Worm (Caenorhabditis elegans) whole organism, L2 larva: ENCODE measurements around the gene cbd-1.
A peak's percentile ranks its signal among the peaks of the same experiment; 100 is the strongest.

Experiments
- C34F6.9 ChIP-seq: fragments of 150-350 bp; optimal IDR thresholded peaks from 2 replicates; lab custom pipeline; 2014; ENCODE audit warnings: missing biosample characterization, missing genetic modification characterization
- F13H6.1 ChIP-seq: sonication (generic microtip); optimal IDR thresholded peaks from 2 replicates; lab custom pipeline; 2016; ENCODE audit warnings: missing genetic modification characterization, missing compliant biosample characterization
- R02D3.7 ChIP-seq: fragments of 150-350 bp; optimal IDR thresholded peaks from 2 replicates; lab custom pipeline; 2014; ENCODE audit warnings: missing biosample characterization, missing genetic modification characterization
- alr-1 ChIP-seq: fragments of 150-350 bp; optimal IDR thresholded peaks from 2 replicates; lab custom pipeline; 2014; ENCODE audit warnings: missing biosample characterization, missing genetic modification characterization
- aly-2 ChIP-seq: fragments of 150-350 bp; optimal IDR thresholded peaks from 2 replicates; lab custom pipeline; 2014; ENCODE audit warnings: missing biosample characterization, missing genetic modification characterization
- ama-1 ChIP-seq: fragments of 150-350 bp; optimal IDR thresholded peaks from 2 replicates; lab custom pipeline; 2018; ENCODE audit warnings: inconsistent platforms
- blmp-1 ChIP-seq: sonication (generic microtip); optimal IDR thresholded peaks from 2 replicates; lab custom pipeline; 2017; ENCODE audit warnings: missing genetic modification characterization, mild to moderate bottlenecking, missing compliant biosample characterization, antibody characterized with exemption, moderate library complexity; ENCODE audit not compliant: insufficient read depth
- ceh-16 ChIP-seq: fragments of 150-350 bp; optimal IDR thresholded peaks from 2 replicates; lab custom pipeline; 2014; ENCODE audit warnings: missing biosample characterization, missing genetic modification characterization
- ceh-82 ChIP-seq: fragments of 150-350 bp; optimal IDR thresholded peaks from 2 replicates; lab custom pipeline; 2014; ENCODE audit warnings: missing biosample characterization, missing genetic modification characterization
- crh-2 ChIP-seq: sonication (generic microtip); optimal IDR thresholded peaks from 2 replicates; lab custom pipeline; 2017; ENCODE audit warnings: missing biosample characterization, missing genetic modification characterization
- dmd-4 ChIP-seq: sonication (generic microtip); optimal IDR thresholded peaks from 2 replicates; lab custom pipeline; 2017; ENCODE audit warnings: missing biosample characterization, missing genetic modification characterization
- egl-27 ChIP-seq: sonication (generic microtip); optimal IDR thresholded peaks from 3 replicates; lab custom pipeline; 2017; ENCODE audit warnings: missing biosample characterization, missing genetic modification reagents, missing genetic modification characterization
- elt-1 ChIP-seq: fragments of 150-350 bp; optimal IDR thresholded peaks from 2 replicates; lab custom pipeline; 2014; ENCODE audit warnings: missing biosample characterization, missing genetic modification characterization
- elt-3 ChIP-seq: sonication (generic microtip); optimal IDR thresholded peaks from 2 replicates; lab custom pipeline; 2017; ENCODE audit warnings: missing biosample characterization, missing genetic modification characterization
- fos-1 ChIP-seq: fragments of 150-350 bp; optimal IDR thresholded peaks from 2 replicates; lab custom pipeline; 2014; ENCODE audit warnings: missing biosample characterization, missing genetic modification characterization
- lin-39 ChIP-seq: fragments of 150-350 bp; optimal IDR thresholded peaks from 2 replicates; lab custom pipeline; 2014; ENCODE audit warnings: missing biosample characterization, missing genetic modification reagents, missing genetic modification characterization
- lsy-2 ChIP-seq, 2 experiments: fragments of 150-350 bp in 1 of 2; sonication (generic microtip) in 1 of 2; optimal IDR thresholded peaks; 2 replicates each; lab custom pipeline; 2014 to 2017; ENCODE audit warnings: missing biosample characterization in 2 of 2, missing genetic modification characterization in 2 of 2
- mab-5 ChIP-seq: fragments of 150-350 bp; optimal IDR thresholded peaks from 2 replicates; lab custom pipeline; 2014; ENCODE audit warnings: missing biosample characterization, missing genetic modification characterization
- mdl-1 ChIP-seq, 2 experiments: fragments of 150-350 bp in 1 of 2; sonication (generic microtip) in 1 of 2; optimal IDR thresholded peaks; 2 replicates each; lab custom pipeline; 2017; ENCODE audit warnings: missing biosample characterization in 2 of 2, missing genetic modification characterization in 2 of 2
- nhr-10 ChIP-seq: sonication (generic microtip); optimal IDR thresholded peaks from 2 replicates; lab custom pipeline; 2017; ENCODE audit warnings: missing biosample characterization, missing genetic modification characterization
- nhr-11 ChIP-seq: fragments of 150-350 bp; optimal IDR thresholded peaks from 2 replicates; lab custom pipeline; 2014; ENCODE audit warnings: missing biosample characterization, missing genetic modification characterization
- nhr-12 ChIP-seq: fragments of 150-350 bp; optimal IDR thresholded peaks from 2 replicates; lab custom pipeline; 2014; ENCODE audit warnings: missing biosample characterization, missing genetic modification characterization
- nhr-129 ChIP-seq: fragments of 150-350 bp; optimal IDR thresholded peaks from 2 replicates; lab custom pipeline; 2014; ENCODE audit warnings: missing biosample characterization, missing genetic modification characterization
- nhr-23 ChIP-seq: fragments of 150-350 bp; optimal IDR thresholded peaks from 2 replicates; lab custom pipeline; 2014; ENCODE audit warnings: missing biosample characterization, missing genetic modification reagents, missing genetic modification characterization
- peb-1 ChIP-seq: fragments of 150-350 bp; optimal IDR thresholded peaks from 2 replicates; lab custom pipeline; 2014; ENCODE audit warnings: missing biosample characterization, missing genetic modification characterization
- sem-4 ChIP-seq: fragments of 150-350 bp; optimal IDR thresholded peaks from 2 replicates; lab custom pipeline; 2014; ENCODE audit warnings: missing biosample characterization, missing genetic modification reagents, missing genetic modification characterization
- skn-1 ChIP-seq: sonication (generic microtip); optimal IDR thresholded peaks from 2 replicates; lab custom pipeline; 2017; ENCODE audit warnings: missing biosample characterization, missing genetic modification characterization
- sma-9 ChIP-seq, 2 experiments: fragments of 150-350 bp in 1 of 2; sonication (generic microtip) in 1 of 2; optimal IDR thresholded peaks; 2 replicates each; lab custom pipeline; 2014 to 2016; ENCODE audit warnings: missing genetic modification characterization in 2 of 2, mild to moderate bottlenecking in 1 of 2, missing biosample characterization in 1 of 2, missing compliant biosample characterization in 1 of 2, missing genetic modification reagents in 1 of 2, moderate library complexity in 1 of 2
- snpc-4 ChIP-seq: fragments of 150-350 bp; optimal IDR thresholded peaks from 2 replicates; lab custom pipeline; 2014; ENCODE audit warnings: missing biosample characterization, missing genetic modification characterization
- unc-39 ChIP-seq: fragments of 150-350 bp; optimal IDR thresholded peaks from 2 replicates; lab custom pipeline; 2014; ENCODE audit warnings: missing biosample characterization, missing genetic modification characterization
- unc-55 ChIP-seq: fragments of 150-350 bp; sonication (generic microtip); optimal IDR thresholded peaks from 3 replicates; lab custom pipeline; 2014; ENCODE audit warnings: missing biosample characterization, missing genetic modification reagents, missing genetic modification characterization
- unc-62 ChIP-seq: fragments of 150-350 bp; optimal IDR thresholded peaks from 2 replicates; lab custom pipeline; 2014; ENCODE audit warnings: missing biosample characterization, missing genetic modification reagents, missing genetic modification characterization
- ztf-1 ChIP-seq: fragments of 200-800 bp; sonication (Bioruptor generic); conservative IDR thresholded peaks from 2 replicates; pipeline ENCODE4 v1.3.6; 2022; ENCODE audit warnings: missing genetic modification characterization, missing compliant biosample characterization
- ztf-11 ChIP-seq: sonication (generic microtip); optimal IDR thresholded peaks from 2 replicates; lab custom pipeline; 2017; ENCODE audit warnings: missing biosample characterization, missing genetic modification characterization

cbd-1 gene

DNA sequence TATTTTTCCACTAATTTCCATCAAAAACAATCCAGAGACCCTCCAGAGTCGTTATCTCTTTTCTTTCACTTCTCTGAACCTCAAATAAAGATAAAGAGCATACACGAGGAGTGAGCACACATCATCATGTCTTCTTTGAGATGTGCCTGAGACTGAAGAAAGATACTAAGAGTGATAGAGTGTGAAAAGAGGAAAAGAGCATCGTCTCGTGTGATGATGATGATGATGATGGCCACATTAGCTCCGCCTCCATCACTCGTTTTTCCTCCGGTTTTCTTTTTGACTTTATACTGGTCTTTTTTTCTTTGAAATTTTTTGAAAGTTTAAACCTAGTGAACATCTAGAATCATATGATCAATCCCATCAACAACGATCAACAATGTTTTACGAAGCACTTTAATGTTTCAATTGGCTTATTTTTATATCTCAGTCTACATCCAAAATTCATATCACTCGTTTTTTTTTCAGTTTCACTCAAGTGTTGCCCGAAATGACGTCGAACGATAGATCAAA, 18.8 kb upstream of the cbd-1 start, which contains the start of gene T01G1.2 (continued):
- no peak for TF ChIP-seq R02D3.7 (tag; lab: Kevin White, UChicago)
- no peak for TF ChIP-seq snpc-4 (tag; lab: Kevin White, UChicago)
- TF ChIP-seq alr-1 (tag; lab: Kevin White, UChicago): no peak
- TF ChIP-seq nhr-11: no peak
- no peak for TF ChIP-seq fos-1
- TF ChIP-seq nhr-23: no peak
- TF ChIP-seq dmd-4: no peak
- peak; percentile 24 for TF ChIP-seq sma-9 (GFP tag; optimal IDR thresholded peaks at IDR 0.05; lab: Kevin White, UChicago)
- no peak for TF ChIP-seq sma-9 (tag; optimal IDR thresholded peaks at IDR 0.05; lab: Kevin White, UChicago)

- no peak for TF ChIP-seq snpc-4 (tag; lab: Kevin White, UChicago)
- TF ChIP-seq aly-2: no peak
- no peak for TF ChIP-seq unc-62 (GFP tag; lab: Kevin White, UChicago)
- no peak for TF ChIP-seq nhr-23
- TF ChIP-seq lin-39 (tag; lab: Kevin White, UChicago): no peak
- no peak for TF ChIP-seq elt-3 (tag; lab: Kevin White, UChicago)
- TF ChIP-seq sem-4 (tag; lab: Kevin White, UChicago): no peak
- TF ChIP-seq elt-1 (tag; lab: Kevin White, UChicago): no peak
- TF ChIP-seq nhr-12 (tag; lab: Kevin White, UChicago): no peak
- TF ChIP-seq alr-1 (tag; lab: Kevin White, UChicago): no peak
- TF ChIP-seq ceh-82 (tag; lab: Kevin White, UChicago): no peak
- TF ChIP-seq dmd-4: no peak
Measured at ce11 chrIV:11359769-11360168, 13.0 kb upstream of the cbd-1 start, which contains the start of gene klp-12. Gene klp-12, minus strand, starts transcription at chrIV:11359869.

DNA sequence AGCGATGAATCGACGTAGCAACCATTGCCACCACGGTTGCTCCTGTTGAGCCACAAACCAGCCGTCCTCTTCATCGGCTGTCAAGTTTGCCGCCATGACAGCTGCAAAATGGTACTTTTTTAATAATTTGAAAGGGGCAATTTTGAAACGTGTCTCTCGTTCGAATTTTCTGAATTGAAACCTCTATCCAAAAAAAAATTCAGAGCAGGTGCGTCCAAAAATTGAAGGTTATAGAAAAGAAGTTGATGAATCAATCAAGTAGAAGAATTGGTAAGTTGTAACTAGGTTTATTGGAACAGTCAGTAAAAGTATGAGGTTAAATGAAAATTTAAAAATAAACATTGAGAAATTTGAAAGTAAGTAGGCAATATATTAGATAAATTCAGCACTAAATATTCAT, 11.4 kb upstream of the cbd-1 start, which contains the start of gene T01G1.4:
Gene T01G1.4, minus strand, starts transcription at position 101 of the 400 bp plus-strand sequence.
- TF ChIP-seq ztf-1: no peak
- TF ChIP-seq unc-39: no peak
- TF ChIP-seq unc-55 (GFP tag; lab: Kevin White, UChicago): no peak
- no peak for TF ChIP-seq C34F6.9 (tag; lab: Kevin White, UChicago)
- no peak for TF ChIP-seq elt-3 (tag; lab: Kevin White, UChicago)
- no peak for TF ChIP-seq nhr-10
- no peak for TF ChIP-seq lsy-2 (tag; optimal IDR thresholded peaks at IDR 0.05; lab: Kevin White, UChicago)
- TF ChIP-seq, all 48 proteins: peak for 0

- TF ChIP-seq lsy-2 (tag; optimal IDR thresholded peaks at IDR 0.05; lab: Kevin White, UChicago): peak in 1 of 2 experiments; percentile 34
- TF ChIP-seq ceh-16 (tag; lab: Kevin White, UChicago): no peak
- TF ChIP-seq unc-55 (GFP tag; lab: Kevin White, UChicago): peak; percentile 28
- TF ChIP-seq F13H6.1 (tag; lab: Kevin White, UChicago): no peak
- TF ChIP-seq C34F6.9 (tag; lab: Kevin White, UChicago): peak; percentile 43
- peak; percentile 29 for TF ChIP-seq nhr-129 (tag; lab: Kevin White, UChicago)
- no peak for TF ChIP-seq peb-1 (tag; lab: Kevin White, UChicago)
- peak; percentile 6 for TF ChIP-seq crh-2
- TF ChIP-seq fos-1: peak; percentile 40
Measured at ce11 chrIV:11363806-11364562, 8.8 kb upstream of the cbd-1 start.

ce11 chrIV:11371645-11372044, 1.1 kb upstream of the cbd-1 start, which contains the start of gene sec-31:
Gene sec-31, minus strand, starts transcription at chrIV:11371792.
- TF ChIP-seq mdl-1 (tag; optimal IDR thresholded peaks at IDR 0.05; lab: Kevin White, UChicago) (no peak), sem-4 (tag; lab: Kevin White, UChicago) (no peak), mab-5 (tag; lab: Kevin White, UChicago) (no peak), ama-1 (lab: Kevin White, UChicago) (no peak), nhr-11 (no peak), blmp-1 (tag; lab: Kevin White, UChicago) (peak; percentile 75), skn-1 (tag; lab: Kevin White, UChicago) (no peak), egl-27 (tag; lab: Kevin White, UChicago) (no peak), ztf-11 (tag; lab: Kevin White, UChicago) (no peak), ceh-82 (tag; lab: Kevin White, UChicago) (no peak), nhr-23 (no peak), dmd-4 (no peak), fos-1 (no peak), C34F6.9 (tag; lab: Kevin White, UChicago) (no peak), nhr-129 (tag; lab: Kevin White, UChicago) (peak; percentile 6), crh-2 (peak; percentile 60)
